Worm (Caenorhabditis elegans): ENCODE data around the gene cogc-6.
A peak's percentile ranks its signal among the peaks of the same experiment; 100 is the strongest.

cogc-6 gene

ce11 chrV:8178279-8178678 lies 42.8 kb downstream of the cogc-6 start:
- TF ChIP-seq unc-62 (GFP tag; optimal IDR thresholded peaks at IDR 0.05) = no peak
- TF ChIP-seq snpc-4 (tag; optimal IDR thresholded peaks at IDR 0.05) = no peak
- TF ChIP-seq sma-9 (GFP tag; optimal IDR thresholded peaks at IDR 0.05) = no peak
- no peak for TF ChIP-seq sma-9 (tag; optimal IDR thresholded peaks at IDR 0.05)
- no peak for TF ChIP-seq nhr-77 (tag; optimal IDR thresholded peaks at IDR 0.05)
- TF ChIP-seq mbf-1 (tag; optimal IDR thresholded peaks at IDR 0.05) = no peak
- no peak for TF ChIP-seq nhr-12 (tag; optimal IDR thresholded peaks at IDR 0.05)
- TF ChIP-seq egl-27 (tag; optimal IDR thresholded peaks at IDR 0.05) = no peak
- TF ChIP-seq elt-3 (tag; optimal IDR thresholded peaks at IDR 0.05) = no peak
- no peak for TF ChIP-seq peb-1 (tag; optimal IDR thresholded peaks at IDR 0.05)
- no peak for TF ChIP-seq lsy-2 (tag; optimal IDR thresholded peaks at IDR 0.05)
- no peak for TF ChIP-seq ztf-4 (tag; optimal IDR thresholded peaks at IDR 0.05)
- TF ChIP-seq ztf-11 (tag; optimal IDR thresholded peaks at IDR 0.05) = no peak
- TF ChIP-seq sma-3 (GFP tag; optimal IDR thresholded peaks at IDR 0.05) = no peak
- no peak for TF ChIP-seq ztf-1 (GFP tag; conservative IDR thresholded peaks at IDR 0.05)
- TF ChIP-seq ZK546.5 (tag; optimal IDR thresholded peaks at IDR 0.05) = no peak
- no peak for TF ChIP-seq nhr-23 (tag; optimal IDR thresholded peaks at IDR 0.05)
- no peak for TF ChIP-seq nhr-21 (tag; optimal IDR thresholded peaks at IDR 0.05)
- TF ChIP-seq nhr-6 (tag; optimal IDR thresholded peaks at IDR 0.05) = no peak

DNA sequence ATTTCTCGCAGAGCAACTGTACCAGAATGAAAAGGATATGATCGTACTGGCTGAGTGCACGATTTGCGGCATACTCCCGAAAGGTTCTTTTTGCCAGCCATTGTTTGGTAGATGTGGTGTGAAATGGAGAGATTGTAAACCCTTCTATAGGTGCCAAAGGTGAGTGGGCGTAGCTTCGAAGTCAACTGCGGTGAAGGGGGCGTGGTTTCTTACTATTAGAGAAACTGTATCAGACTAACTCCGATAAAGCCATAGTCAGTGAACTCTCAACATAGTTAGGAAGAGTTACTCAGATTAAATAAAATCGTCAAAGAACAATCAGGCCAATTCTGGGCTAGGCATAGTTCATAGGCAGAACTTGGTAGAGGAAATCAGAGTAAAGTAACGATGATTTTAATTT lies 43.8 kb downstream of the cogc-6 start, which contains the start of gene F20D6.9:
F20D6.9 (minus strand) TSS at position 101 of the 400 bp plus-strand sequence.
- TF ChIP-seq mab-5 (tag; optimal IDR thresholded peaks at IDR 0.05) (no peak), nhr-77 (tag; optimal IDR thresholded peaks at IDR 0.05) (no peak), crh-2 (tag; optimal IDR thresholded peaks at IDR 0.05) (no peak), blmp-1 (tag; optimal IDR thresholded peaks at IDR 0.05; ENCODE audit: insufficient read depth) (no peak), sem-4 (tag; optimal IDR thresholded peaks at IDR 0.05) (no peak), lsy-2 (tag; optimal IDR thresholded peaks at IDR 0.05) (no peak), elt-3 (tag; optimal IDR thresholded peaks at IDR 0.05) (no peak)

DNA sequence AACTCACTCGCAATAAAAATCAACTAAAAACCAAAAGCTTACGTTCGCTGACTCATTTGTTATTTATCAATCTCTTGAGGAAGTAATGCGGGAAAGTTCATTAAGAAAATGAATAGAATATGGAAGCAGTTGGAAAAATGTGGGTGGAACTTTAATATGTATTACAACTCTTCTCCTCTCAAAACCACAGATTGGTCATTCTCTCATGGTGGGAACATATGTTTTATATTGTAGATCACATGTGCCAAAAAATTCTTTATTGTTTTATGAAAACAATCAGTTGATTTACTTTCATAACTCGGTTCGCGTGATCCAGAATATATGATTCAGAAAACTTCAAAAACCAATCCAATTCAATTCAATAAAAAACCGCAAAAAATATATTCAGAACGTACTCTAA lies 49.4 kb downstream of the cogc-6 start:
- no peak for TF ChIP-seq C34F6.9 (tag; optimal IDR thresholded peaks at IDR 0.05)
- no peak for TF ChIP-seq ama-1 (optimal IDR thresholded peaks at IDR 0.05)
- TF ChIP-seq ceh-16 (tag; optimal IDR thresholded peaks at IDR 0.05) = no peak
- peak; percentile 42 for TF ChIP-seq unc-55 (GFP tag; optimal IDR thresholded peaks at IDR 0.05)
- no peak for TF ChIP-seq zag-1 (tag; optimal IDR thresholded peaks at IDR 0.05)

ce11 chrV:8170300-8170699 lies 50.8 kb downstream of the cogc-6 start:
- no peak for TF ChIP-seq lin-11 (tag; optimal IDR thresholded peaks at IDR 0.05)
- TF ChIP-seq sma-9 (GFP tag; optimal IDR thresholded peaks at IDR 0.05) = no peak
- TF ChIP-seq sma-9 (tag; optimal IDR thresholded peaks at IDR 0.05) = no peak

DNA sequence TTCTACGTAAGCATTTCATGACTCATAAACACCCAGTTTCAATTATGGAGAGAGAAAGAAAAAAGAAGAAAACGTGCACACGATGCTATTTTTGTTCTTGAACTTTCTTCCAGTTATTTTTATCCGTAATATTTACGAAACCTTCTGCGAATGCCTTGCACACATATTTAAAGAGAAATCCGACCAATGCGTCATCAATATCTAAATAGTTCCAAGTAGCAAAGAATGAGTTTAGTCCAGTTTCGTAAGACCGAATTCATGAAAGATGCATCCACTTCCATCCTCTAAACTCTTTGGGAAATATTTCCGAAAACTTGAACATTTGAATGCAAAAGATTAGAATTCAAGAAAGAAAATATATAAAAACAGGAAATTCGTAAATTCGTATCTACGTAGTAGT lies 52.0 kb downstream of the cogc-6 start:
- TF ChIP-seq ceh-82 (tag; optimal IDR thresholded peaks at IDR 0.05) = no peak
- peak; percentile 56 for TF ChIP-seq unc-55 (GFP tag; optimal IDR thresholded peaks at IDR 0.05)
